Worm (Caenorhabditis elegans): ENCODE results near the gene W09B6.4.

DNA sequence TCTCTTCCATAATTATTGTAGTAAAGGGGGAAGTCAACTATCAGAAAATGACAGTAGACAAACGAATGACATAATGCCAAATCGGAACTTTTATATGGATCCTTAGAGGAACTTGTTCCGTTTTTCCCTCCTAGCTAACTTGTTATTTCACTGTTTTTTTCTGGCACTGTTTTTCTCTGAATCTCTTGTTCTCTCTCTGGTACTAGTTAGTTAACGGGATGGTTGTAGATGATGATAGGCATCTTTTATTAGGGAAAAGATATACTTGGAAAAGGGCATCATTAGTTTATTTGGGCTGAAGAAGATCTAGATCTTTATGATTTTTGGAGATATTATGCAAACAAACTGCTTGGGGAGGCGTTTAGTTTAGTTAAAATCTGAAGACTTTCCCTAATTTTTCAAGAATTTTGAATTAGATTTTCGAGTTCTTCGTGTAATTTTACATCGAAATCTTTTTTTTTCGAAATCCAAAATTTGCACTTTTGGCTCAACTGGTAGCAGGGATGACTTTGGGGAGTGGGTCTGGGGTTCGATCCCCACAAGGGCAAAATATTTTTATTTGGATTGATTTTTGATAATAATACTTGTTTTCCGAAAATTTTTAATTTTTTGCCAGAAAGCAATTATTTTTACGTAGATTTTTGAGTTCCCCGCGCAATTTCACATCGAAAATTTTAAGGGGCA lies 33.6 kb downstream of the W09B6.4 start, which contains the start of gene col-40:
- TF ChIP-seq nhr-23 (tag; optimal IDR thresholded peaks at IDR 0.05): no peak
- no peak for TF ChIP-seq ceh-82 (tag; optimal IDR thresholded peaks at IDR 0.05)
- TF ChIP-seq elt-1 (tag; optimal IDR thresholded peaks at IDR 0.05): no peak
- no peak for TF ChIP-seq nhr-237 (tag; optimal IDR thresholded peaks at IDR 0.05)
- TF ChIP-seq nhr-76 (tag; optimal IDR thresholded peaks at IDR 0.05): no peak
- TF ChIP-seq skn-1 (tag; optimal IDR thresholded peaks at IDR 0.05): no peak

All from whole organism, L3 larva.